Worm (Caenorhabditis elegans) whole organism, young adult: ENCODE data around the gene vha-15.
A peak's percentile ranks its signal among the peaks of the same experiment; 100 is the strongest.

ENCODE experiments used
- C06A6.2 ChIP-seq: fragments of 200-800 bp; sonication (Bioruptor generic); conservative IDR thresholded peaks from 2 replicates; pipeline ENCODE4 v1.3.6; 2022; ENCODE audit warnings: missing genetic modification characterization, missing compliant biosample characterization
- F33H1.4 ChIP-seq: fragments of 200-800 bp; sonication (Bioruptor generic); IDR thresholded peaks from 2 replicates; pipeline ENCODE4 v1.3.6; 2022; ENCODE audit warnings: missing genetic modification reagents, missing genetic modification characterization, missing compliant biosample characterization
- F52B5.7 ChIP-seq: sonication (generic microtip); optimal IDR thresholded peaks from 2 replicates; lab custom pipeline; 2016; ENCODE audit warnings: mild to moderate bottlenecking, missing genetic modification characterization, missing compliant biosample characterization
- F55B11.4 ChIP-seq: sonication (generic microtip); optimal IDR thresholded peaks from 2 replicates; lab custom pipeline; 2016; ENCODE audit warnings: missing compliant biosample characterization, missing genetic modification characterization, borderline replicate concordance; ENCODE audit not compliant: insufficient read depth
- F57A8.1 ChIP-seq: fragments of 200-800 bp; sonication (Bioruptor generic); optimal IDR thresholded peaks from 2 replicates; lab custom pipeline; 2018; ENCODE audit warnings: mild to moderate bottlenecking, missing genetic modification characterization, moderate library complexity, missing compliant biosample characterization
- Y53F4B.3 ChIP-seq: fragments of 200-800 bp; sonication (Bioruptor generic); IDR thresholded peaks from 2 replicates; pipeline ENCODE4 v1.3.6; 2022; ENCODE audit warnings: missing genetic modification reagents, missing genetic modification characterization, missing compliant biosample characterization
- Y56A3A.18 ChIP-seq: fragments of 200-800 bp; sonication (Bioruptor generic); IDR thresholded peaks from 2 replicates; pipeline ENCODE4 v1.3.6; 2022; ENCODE audit warnings: missing genetic modification reagents, missing genetic modification characterization, missing compliant biosample characterization
- aptf-3 ChIP-seq: fragments of 200-800 bp; sonication (Bioruptor generic); IDR thresholded peaks from 2 replicates; pipeline ENCODE4 v1.3.6; 2022; ENCODE audit warnings: missing genetic modification characterization, missing compliant biosample characterization
- atf-7 ChIP-seq: sonication (generic microtip); optimal IDR thresholded peaks from 2 replicates; lab custom pipeline; 2017; ENCODE audit warnings: mild to moderate bottlenecking, missing genetic modification characterization, missing compliant biosample characterization
- athp-1 ChIP-seq: sonication (generic microtip); optimal IDR thresholded peaks from 2 replicates; lab custom pipeline; 2017; ENCODE audit warnings: mild to moderate bottlenecking, missing genetic modification characterization, missing compliant biosample characterization
- attf-6 ChIP-seq: fragments of 200-800 bp; sonication (Bioruptor generic); IDR thresholded peaks from 2 replicates; pipeline ENCODE4 v1.3.6; 2022; ENCODE audit warnings: missing genetic modification reagents, missing genetic modification characterization, missing compliant biosample characterization
- cebp-2 ChIP-seq: fragments of 200-800 bp; sonication (Bioruptor generic); IDR thresholded peaks from 2 replicates; pipeline ENCODE4 v1.3.6; 2022; ENCODE audit warnings: missing genetic modification characterization, missing compliant biosample characterization
- efl-1 ChIP-seq: fragments of 150-350 bp; optimal IDR thresholded peaks from 2 replicates; lab custom pipeline; 2014; ENCODE audit warnings: missing biosample characterization, missing genetic modification reagents, missing genetic modification characterization
- egl-18 ChIP-seq: fragments of 200-800 bp; sonication (Bioruptor generic); IDR thresholded peaks from 2 replicates; pipeline ENCODE4 v1.3.6; 2022; ENCODE audit warnings: missing genetic modification reagents, missing genetic modification characterization, missing compliant biosample characterization
- hmg-1.2 ChIP-seq: fragments of 200-800 bp; sonication (Bioruptor generic); IDR thresholded peaks from 2 replicates; pipeline ENCODE4 v1.3.6; 2022; ENCODE audit warnings: missing genetic modification reagents, missing genetic modification characterization, missing compliant biosample characterization
- hrde-1 ChIP-seq: sonication (generic microtip); optimal IDR thresholded peaks from 2 replicates; lab custom pipeline; 2016; ENCODE audit warnings: missing genetic modification characterization, mild to moderate bottlenecking, missing compliant biosample characterization, moderate library complexity, missing genotype, missing genetic modification reagents, borderline replicate concordance
- lag-1 ChIP-seq: fragments of 200-800 bp; sonication (Bioruptor generic); IDR thresholded peaks from 2 replicates; pipeline ENCODE4 v1.3.6; 2022; ENCODE audit warnings: missing genetic modification reagents, missing genetic modification characterization, missing compliant biosample characterization
- let-526 ChIP-seq: fragments of 200-800 bp; sonication (Bioruptor generic); IDR thresholded peaks from 2 replicates; pipeline ENCODE4 v1.3.6; 2022; ENCODE audit warnings: missing genetic modification reagents, missing genetic modification characterization, missing compliant biosample characterization
- lin-40 ChIP-seq: sonication (generic microtip); optimal IDR thresholded peaks from 2 replicates; lab custom pipeline; 2016; ENCODE audit warnings: missing genetic modification characterization, mild to moderate bottlenecking, missing compliant biosample characterization, missing genotype, missing genetic modification reagents
- lir-1 ChIP-seq: fragments of 200-800 bp; sonication (Bioruptor generic); conservative IDR thresholded peaks from 2 replicates; pipeline ENCODE4 v1.3.6; 2022; ENCODE audit warnings: missing genetic modification reagents, missing genetic modification characterization, missing compliant biosample characterization
- madf-3 ChIP-seq: fragments of 200-800 bp; sonication (Bioruptor generic); IDR thresholded peaks from 2 replicates; pipeline ENCODE4 v1.3.6; 2022; ENCODE audit warnings: missing genetic modification reagents, missing genetic modification characterization, missing compliant biosample characterization
- nfya-1 ChIP-seq: sonication (generic microtip); optimal IDR thresholded peaks from 2 replicates; lab custom pipeline; 2017; ENCODE audit warnings: antibody characterized with exemption, missing compliant biosample characterization, missing genetic modification characterization, borderline replicate concordance; ENCODE audit not compliant: insufficient read depth
- nhr-80 ChIP-seq: sonication (generic microtip); optimal IDR thresholded peaks from 2 replicates; lab custom pipeline; 2016; ENCODE audit warnings: missing genetic modification characterization, missing compliant biosample characterization
- pha-4 ChIP-seq: fragments of 150-350 bp; sonication (generic microtip); optimal IDR thresholded peaks from 2 replicates; lab custom pipeline; 2014; ENCODE audit warnings: missing biosample characterization, missing genetic modification reagents, missing genetic modification characterization
- rcor-1 ChIP-seq: fragments of 200-800 bp; sonication (Bioruptor generic); IDR thresholded peaks from 2 replicates; pipeline ENCODE4 v1.3.6; 2022; ENCODE audit warnings: missing genetic modification reagents, missing genetic modification characterization, missing compliant biosample characterization
- repo-1 ChIP-seq: sonication (generic microtip); optimal IDR thresholded peaks from 2 replicates; lab custom pipeline; 2017; ENCODE audit warnings: mild to moderate bottlenecking, missing genetic modification characterization, missing compliant biosample characterization
- sdz-38 ChIP-seq: sonication (generic microtip); optimal IDR thresholded peaks from 2 replicates; lab custom pipeline; 2016; ENCODE audit warnings: missing genotype, missing genetic modification characterization, missing compliant biosample characterization
- snpc-3.4 ChIP-seq: sonication (generic microtip); optimal IDR thresholded peaks from 2 replicates; lab custom pipeline; 2017; ENCODE audit warnings: missing genetic modification characterization, mild to moderate bottlenecking, missing compliant biosample characterization, antibody characterized with exemption, moderate library complexity, missing genotype, missing genetic modification reagents
- snpc-4 ChIP-seq, 5 experiments: fragments of 150-350 bp in 1 of 5; sonication (generic microtip) in 4 of 5; optimal IDR thresholded peaks; 2 replicates each; lab custom pipeline; 2014 to 2018; ENCODE audit warnings: missing genetic modification characterization in 5 of 5, missing biosample characterization in 3 of 5, antibody characterized with exemption in 2 of 5, mild to moderate bottlenecking in 2 of 5, missing compliant biosample characterization in 2 of 5, missing genotype in 2 of 5, moderate library complexity in 2 of 5, missing genetic modification reagents in 1 of 5
- tbp1 ChIP-seq: fragments of 200-800 bp; sonication (Bioruptor generic); optimal IDR thresholded peaks from 2 replicates; lab custom pipeline; 2018; ENCODE audit warnings: mild to moderate bottlenecking, missing genetic modification characterization, missing compliant biosample characterization
- tbx-9 ChIP-seq: sonication (generic microtip); optimal IDR thresholded peaks from 2 replicates; lab custom pipeline; 2016; ENCODE audit warnings: borderline replicate concordance, missing genetic modification characterization, inconsistent platforms, missing compliant biosample characterization
- tlf-1 ChIP-seq: fragments of 200-800 bp; sonication (Bioruptor generic); optimal IDR thresholded peaks from 2 replicates; lab custom pipeline; 2018; ENCODE audit warnings: mild to moderate bottlenecking, missing genetic modification characterization, missing compliant biosample characterization
- zim-3 ChIP-seq: sonication (generic microtip); optimal IDR thresholded peaks from 2 replicates; lab custom pipeline; 2017; ENCODE audit warnings: mild to moderate bottlenecking, missing genetic modification characterization, moderate library complexity, missing compliant biosample characterization
- ztf-18 ChIP-seq: sonication (generic microtip); optimal IDR thresholded peaks from 2 replicates; lab custom pipeline; 2016; ENCODE audit warnings: missing genotype, mild to moderate bottlenecking, missing genetic modification characterization, missing compliant biosample characterization
- ztf-3 ChIP-seq: fragments of 200-800 bp; sonication (Bioruptor generic); optimal IDR thresholded peaks from 2 replicates; lab custom pipeline; 2018; ENCODE audit warnings: mild to moderate bottlenecking, missing genetic modification characterization, missing compliant biosample characterization

Gene vha-15

ce11 chrX:2231346-2231745 is 6.4 kb upstream of the vha-15 start:
- TF ChIP-seq Y53F4B.3 (GFP tag; lab: Robert Waterston, UW) (no peak), nfya-1 (no peak), tbp1 (no peak), F52B5.7 (no peak), F57A8.1 (no peak), madf-3 (GFP tag; lab: Robert Waterston, UW) (no peak), tbx-9 (tag; lab: Kevin White, UChicago) (no peak), lag-1 (GFP tag; lab: Robert Waterston, UW) (no peak), repo-1 (no peak), zim-3 (no peak), attf-6 (GFP tag; lab: Robert Waterston, UW) (no peak), ztf-3 (no peak), pha-4 (no peak), C06A6.2 (GFP tag; lab: Robert Waterston, UW) (no peak), F55B11.4 (tag; lab: Kevin White, UChicago) (no peak), Y56A3A.18 (GFP tag; lab: Robert Waterston, UW) (no peak), let-526 (GFP tag; lab: Robert Waterston, UW) (no peak), atf-7 (tag; lab: Kevin White, UChicago) (no peak), aptf-3 (GFP tag; lab: Robert Waterston, UW) (no peak), tlf-1 (no peak)

- TF ChIP-seq ztf-18 (tag; lab: Kevin White, UChicago) (no peak), nhr-80 (peak; percentile 11), F33H1.4 (peak; percentile 42; the same call in 1 of the 2 replicates), lin-40 (tag; lab: Kevin White, UChicago) (peak; percentile 19), hmg-1.2 (GFP tag; lab: Robert Waterston, UW) (peak; percentile 84), efl-1 (GFP tag; lab: Kevin White, UChicago) (peak; percentile 14)
- TF ChIP-seq, all 124 proteins: peak for 5
Measured at ce11 chrX:2233929-2234328, 3.8 kb upstream of the vha-15 start, which contains the start of gene T14F9.2. TSS of gene T14F9.2 (plus strand) at chrX:2234324.

- no peak for TF ChIP-seq lir-1 (GFP tag; lab: Robert Waterston, UW)
- TF ChIP-seq snpc-4 (GFP tag; optimal IDR thresholded peaks at IDR 0.05; lab: Kevin White, UChicago) = no peak
- peak in 1 of 4 experiments; percentile 11 for TF ChIP-seq snpc-4 (tag; optimal IDR thresholded peaks at IDR 0.05; lab: Kevin White, UChicago)
- no peak for TF ChIP-seq rcor-1
- no peak for TF ChIP-seq hrde-1
- TF ChIP-seq athp-1 (tag; lab: Kevin White, UChicago) = no peak
- no peak for TF ChIP-seq egl-18
- TF ChIP-seq cebp-2 (GFP tag; lab: Robert Waterston, UW) = no peak
- no peak for TF ChIP-seq snpc-3.4 (tag; lab: Kevin White, UChicago)
- TF ChIP-seq sdz-38 = no peak
Measured at ce11 chrX:2241147-2241798, 3.6 kb downstream of the vha-15 start.
